Fruit fly (Drosophila melanogaster) whole organism, pupa: ENCODE results near the gene Kat60.

Source experiments
- CG10348 ChIP-seq: fragments of 200-800 bp; sonication (Bioruptor generic); IDR thresholded peaks from 2 replicates; pipeline ENCODE4 v1.3.6; 2022; ENCODE audit warnings: missing biosample characterization, missing genetic modification characterization
- CG12605 ChIP-seq: fragments of 200-800 bp; sonication (Bioruptor generic); IDR thresholded peaks from 2 replicates; pipeline ENCODE4 v1.3.6; 2022; ENCODE audit warnings: missing biosample characterization, missing genetic modification characterization
- CG13204 ChIP-seq: fragments of 200-800 bp; sonication (Bioruptor generic); optimal IDR thresholded peaks from 2 replicates; lab custom pipeline; 2018; ENCODE audit warnings: missing biosample characterization, mild to moderate bottlenecking, missing genetic modification characterization, moderate library complexity
- CG14655 ChIP-seq: fragments of 200-800 bp; sonication (Bioruptor generic); optimal IDR thresholded peaks from 3 replicates; lab custom pipeline; 2017; ENCODE audit warnings: mild to moderate bottlenecking, missing biosample characterization, missing genetic modification reagents, missing genetic modification characterization
- CG15710 ChIP-seq: fragments of 200-800 bp; sonication (Bioruptor generic); optimal IDR thresholded peaks from 2 replicates; lab custom pipeline; 2018; ENCODE audit warnings: missing biosample characterization, mild to moderate bottlenecking, missing genetic modification characterization, moderate library complexity
- CG17806 ChIP-seq: fragments of 200-800 bp; sonication (Bioruptor generic); optimal IDR thresholded peaks from 2 replicates; lab custom pipeline; 2018; ENCODE audit warnings: missing biosample characterization, mild to moderate bottlenecking, missing genetic modification characterization, moderate library complexity
- CG32121 ChIP-seq: fragments of 200-800 bp; sonication (Bioruptor generic); IDR thresholded peaks from 2 replicates; pipeline ENCODE4 v1.3.6; 2022; ENCODE audit warnings: missing biosample characterization, missing genetic modification characterization
- CG34367 ChIP-seq: fragments of 200-800 bp; sonication (Bioruptor generic); optimal IDR thresholded peaks from 2 replicates; lab custom pipeline; 2018; ENCODE audit warnings: missing biosample characterization, mild to moderate bottlenecking, missing genetic modification characterization
- CG4496 ChIP-seq: fragments of 200-800 bp; sonication (Bioruptor generic); IDR thresholded peaks from 3 replicates; pipeline ENCODE4 v1.3.6; 2022; ENCODE audit warnings: missing biosample characterization, missing genetic modification characterization
- CG8159 ChIP-seq: fragments of 200-800 bp; sonication (Bioruptor generic); optimal IDR thresholded peaks from 3 replicates; lab custom pipeline; 2018; ENCODE audit warnings: missing biosample characterization, mild to moderate bottlenecking, missing genetic modification characterization, moderate library complexity
- CG8301 ChIP-seq: fragments of 200-800 bp; sonication (Bioruptor generic); optimal IDR thresholded peaks from 2 replicates; lab custom pipeline; 2018; ENCODE audit warnings: missing biosample characterization, mild to moderate bottlenecking, missing genetic modification characterization
- CG9948 ChIP-seq: fragments of 200-800 bp; sonication (Bioruptor generic); optimal IDR thresholded peaks from 2 replicates; lab custom pipeline; 2018; ENCODE audit warnings: missing biosample characterization, mild to moderate bottlenecking, missing genetic modification characterization, moderate library complexity
- D1 ChIP-seq: fragments of 200-800 bp; sonication (Bioruptor generic); optimal IDR thresholded peaks from 2 replicates; lab custom pipeline; 2018; ENCODE audit warnings: missing biosample characterization, mild to moderate bottlenecking, missing genetic modification characterization, moderate library complexity
- EcR ChIP-seq: fragments of 200-800 bp; sonication (Bioruptor generic); optimal IDR thresholded peaks from 3 replicates; lab custom pipeline; 2019; ENCODE audit warnings: missing biosample characterization, missing genetic modification characterization, mild to moderate bottlenecking, moderate library complexity, missing genetic modification reagents
- Ets98B ChIP-seq: fragments of 200-800 bp; sonication (Bioruptor generic); IDR thresholded peaks from 2 replicates; pipeline ENCODE4 v1.3.6; 2022; ENCODE audit warnings: missing biosample characterization, missing genetic modification characterization
- Pif1A ChIP-seq: fragments of 200-800 bp; sonication (Bioruptor generic); optimal IDR thresholded peaks from 3 replicates; lab custom pipeline; 2016; ENCODE audit warnings: missing biosample characterization, missing genetic modification characterization
- Pif1B ChIP-seq: fragments of 200-800 bp; sonication (Bioruptor generic); optimal IDR thresholded peaks from 3 replicates; lab custom pipeline; 2016; ENCODE audit warnings: missing biosample characterization, missing genetic modification characterization
- Snoo ChIP-seq: fragments of 200-800 bp; sonication (Bioruptor generic); optimal IDR thresholded peaks from 3 replicates; lab custom pipeline; 2017; ENCODE audit warnings: missing biosample characterization, mild to moderate bottlenecking, missing genetic modification characterization, inconsistent platforms
- fd96Ca ChIP-seq: fragments of 200-800 bp; sonication (Bioruptor generic); IDR thresholded peaks from 3 replicates; pipeline ENCODE4 v1.3.6; 2022; ENCODE audit warnings: missing biosample characterization, missing genetic modification characterization
- gl ChIP-seq: fragments of 200-800 bp; sonication (Bioruptor generic); optimal IDR thresholded peaks from 2 replicates; lab custom pipeline; 2018; ENCODE audit warnings: missing biosample characterization, mild to moderate bottlenecking, missing genetic modification characterization
- rn ChIP-seq: fragments of 200-800 bp; sonication (Bioruptor generic); IDR thresholded peaks from 2 replicates; pipeline ENCODE4 v1.3.6; 2022; ENCODE audit warnings: missing biosample characterization, missing genetic modification characterization

Gene Kat60

dm6 chr3R:5249308-5249707 lies 17.3 kb upstream of the Kat60 start:
- TF ChIP-seq Pif1B (no peak), Ets98B (GFP tag; lab: Robert Waterston, UW) (no peak), CG14655 (GFP tag; lab: Kevin White, UChicago) (no peak), CG17806 (tag; lab: Kevin White, UChicago) (no peak), D1 (tag; lab: Kevin White, UChicago) (no peak), CG34367 (tag; lab: Kevin White, UChicago) (no peak), Snoo (tag; lab: Kevin White, UChicago) (no peak), fd96Ca (GFP tag; lab: Robert Waterston, UW) (no peak), CG4496 (GFP tag; lab: Robert Waterston, UW) (no peak), gl (tag; lab: Kevin White, UChicago) (no peak), rn (no peak), CG10348 (no peak)
- TF ChIP-seq, all 21 proteins: peak for 0

- TF ChIP-seq Pif1B, result no peak
- no peak for TF ChIP-seq CG9948 (tag; lab: Kevin White, UChicago)
- TF ChIP-seq EcR, result peak; percentile 85
- TF ChIP-seq CG13204 (GFP tag; lab: Kevin White, UChicago), result peak; percentile 2
- TF ChIP-seq, all 21 proteins: peak for 2
Measured at dm6 chr3R:5246950-5247349, 14.9 kb upstream of the Kat60 start.

- TF ChIP-seq CG4496 (GFP tag; lab: Robert Waterston, UW) (no peak), D1 (tag; lab: Kevin White, UChicago) (no peak), CG13204 (GFP tag; lab: Kevin White, UChicago) (no peak), CG14655 (GFP tag; lab: Kevin White, UChicago) (no peak), CG17806 (tag; lab: Kevin White, UChicago) (no peak), EcR (no peak), CG15710 (tag; lab: Kevin White, UChicago) (no peak), Pif1A (GFP tag; lab: Kevin White, UChicago) (no peak), Snoo (tag; lab: Kevin White, UChicago) (no peak), rn (no peak), CG8159 (tag; lab: Kevin White, UChicago) (no peak), CG32121 (GFP tag; lab: Robert Waterston, UW) (no peak), CG34367 (tag; lab: Kevin White, UChicago) (no peak), gl (tag; lab: Kevin White, UChicago) (no peak), Ets98B (GFP tag; lab: Robert Waterston, UW) (no peak), CG12605 (GFP tag; lab: Robert Waterston, UW) (no peak), CG9948 (tag; lab: Kevin White, UChicago) (no peak), CG8301 (tag; lab: Kevin White, UChicago) (no peak), CG10348 (no peak), Pif1B (no peak)
Measured at dm6 chr3R:5240721-5241120, 8.7 kb upstream of the Kat60 start, which contains the start of gene CG33293. Gene CG33293, minus strand, starts transcription at chr3R:5240735.

DNA sequence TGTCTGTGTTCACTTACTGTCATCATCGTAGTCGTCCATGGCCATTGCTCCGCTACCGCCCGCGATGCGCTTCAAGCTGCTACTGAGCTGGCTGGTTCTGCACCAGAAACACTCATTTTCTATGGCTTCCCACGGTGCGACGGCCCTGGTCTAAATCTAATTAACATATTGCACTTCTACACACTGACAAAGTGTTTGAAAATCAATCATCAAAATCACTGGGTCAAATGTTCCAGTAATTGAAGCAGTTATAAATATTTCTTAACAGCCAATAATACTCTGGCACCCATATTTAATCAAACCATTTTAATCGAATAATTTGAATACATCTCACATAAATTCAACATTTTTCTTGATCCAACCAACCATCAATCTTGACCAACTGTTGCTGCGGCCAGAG lies 5.2 kb upstream of the Kat60 start, which contains the start of gene rtp:
Gene rtp, minus strand, starts transcription at position 101 of the 400 bp plus-strand sequence.
- TF ChIP-seq CG15710 (tag; lab: Kevin White, UChicago) (no peak), CG12605 (GFP tag; lab: Robert Waterston, UW) (no peak), CG4496 (GFP tag; lab: Robert Waterston, UW) (no peak), EcR (no peak), Snoo (tag; lab: Kevin White, UChicago) (no peak), Pif1B (no peak), CG14655 (GFP tag; lab: Kevin White, UChicago) (no peak), gl (tag; lab: Kevin White, UChicago) (no peak), CG34367 (tag; lab: Kevin White, UChicago) (no peak), CG10348 (no peak), CG17806 (tag; lab: Kevin White, UChicago) (no peak), rn (no peak), Pif1A (GFP tag; lab: Kevin White, UChicago) (no peak), CG13204 (GFP tag; lab: Kevin White, UChicago) (no peak), CG32121 (GFP tag; lab: Robert Waterston, UW) (no peak), CG8301 (tag; lab: Kevin White, UChicago) (no peak)

DNA sequence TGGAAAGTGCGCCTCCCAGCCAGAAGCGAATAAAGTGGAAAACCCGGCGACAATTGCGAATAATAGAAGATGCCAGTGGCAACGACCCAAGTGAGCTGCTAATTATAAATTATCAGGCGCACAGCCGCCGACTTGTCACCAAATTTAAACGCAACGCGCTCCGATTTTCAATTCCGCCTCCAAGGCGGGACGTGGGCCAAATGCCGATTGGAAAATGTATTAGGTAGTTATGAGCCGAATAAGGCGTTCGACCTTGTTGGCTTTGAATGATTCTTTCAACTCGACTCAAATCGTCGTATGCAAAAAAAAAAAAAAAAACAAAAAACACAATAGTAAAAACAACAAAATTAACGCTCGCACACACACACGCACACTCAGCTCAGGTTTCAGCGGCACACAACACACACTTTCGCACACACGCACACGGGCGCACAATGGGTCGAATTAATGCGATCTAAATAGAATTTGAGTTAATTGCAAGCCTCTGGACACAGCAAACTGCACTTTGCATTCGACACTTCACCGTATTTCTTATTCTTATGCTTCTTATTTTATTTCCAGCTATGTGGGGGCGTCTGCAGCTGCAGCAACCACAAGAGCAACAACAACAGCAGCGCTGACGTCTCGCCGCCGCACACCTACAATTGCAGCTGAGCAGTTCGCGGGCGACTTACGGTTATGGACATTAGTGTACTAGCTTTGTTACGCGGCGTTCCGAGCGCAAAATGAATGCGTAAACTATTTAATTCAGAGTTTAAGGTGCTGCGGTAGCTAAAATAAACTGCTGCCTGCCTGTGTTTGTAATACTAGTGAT lies 419 bp downstream of the Kat60 start:
- TF ChIP-seq rn (no peak; the same call in 1 of the 2 replicates), CG10348 (no peak), CG13204 (GFP tag; lab: Kevin White, UChicago) (no peak), Pif1B (no peak), fd96Ca (GFP tag; lab: Robert Waterston, UW) (peak; percentile 43; the same call in 1 of the 3 replicates), CG8301 (tag; lab: Kevin White, UChicago) (no peak), CG15710 (tag; lab: Kevin White, UChicago) (no peak), CG8159 (tag; lab: Kevin White, UChicago) (no peak), Ets98B (GFP tag; lab: Robert Waterston, UW) (no peak), CG17806 (tag; lab: Kevin White, UChicago) (no peak), CG12605 (GFP tag; lab: Robert Waterston, UW) (peak; percentile 47; the same call in 1 of the 2 replicates), CG14655 (GFP tag; lab: Kevin White, UChicago) (no peak), CG4496 (GFP tag; lab: Robert Waterston, UW) (no peak), Pif1A (GFP tag; lab: Kevin White, UChicago) (no peak), EcR (no peak), gl (tag; lab: Kevin White, UChicago) (no peak), CG34367 (tag; lab: Kevin White, UChicago) (no peak), CG9948 (tag; lab: Kevin White, UChicago) (no peak)
